Fruit fly (Drosophila melanogaster): Measurements from ENCODE around the gene CG12541.

CG12541 gene

DNA sequence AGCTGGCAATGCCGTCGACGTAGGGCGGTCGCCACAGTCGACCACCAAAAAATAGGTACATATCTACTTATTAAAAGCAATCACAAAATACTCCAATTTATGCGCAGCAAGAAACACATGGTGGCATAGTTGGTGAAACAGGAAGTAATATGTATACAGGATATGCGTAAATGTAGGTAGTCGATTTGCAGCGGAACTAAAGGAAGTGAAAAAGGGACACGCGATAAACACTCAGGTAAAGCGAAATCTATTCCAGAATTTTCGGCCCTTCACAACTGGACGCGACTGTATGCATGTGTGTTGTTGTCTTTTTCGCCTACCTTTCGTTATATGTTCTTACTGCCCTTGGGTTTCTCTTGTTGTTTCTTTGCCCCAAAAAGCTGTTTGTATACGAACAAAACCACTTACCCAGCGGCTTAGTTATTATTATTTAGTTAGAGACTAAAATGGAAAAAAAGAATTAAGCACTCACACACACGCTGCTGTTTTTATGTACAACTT is 30.7 kb upstream of the CG12541 start (continued):
- no peak for TF ChIP-seq sima (GFP tag; optimal IDR thresholded peaks at IDR 0.05)
- peak; percentile 63; the same call in 1 of the 2 replicates for TF ChIP-seq CG5953 (GFP tag; IDR thresholded peaks at IDR 0.05)
- peak; percentile 76 for TF ChIP-seq fd3F (GFP tag; optimal IDR thresholded peaks at IDR 0.05)
- TF ChIP-seq Myb (GFP tag; optimal IDR thresholded peaks at IDR 0.05) = peak; percentile 66
- TF ChIP-seq Abd-B (GFP tag; optimal IDR thresholded peaks at IDR 0.05) = peak; percentile 69
- peak; percentile 61 for TF ChIP-seq stc (GFP tag; IDR thresholded peaks at IDR 0.05)
- peak; percentile 71 for TF ChIP-seq ems (GFP tag; optimal IDR thresholded peaks at IDR 0.05)
- peak; percentile 56 for TF ChIP-seq ssp (GFP tag; IDR thresholded peaks at IDR 0.05)
- peak; percentile 91 for TF ChIP-seq CG13296 (GFP tag; optimal IDR thresholded peaks at IDR 0.05)
- no peak; the same call in 1 of the 2 replicates for TF ChIP-seq Poxn (GFP tag; IDR thresholded peaks at IDR 0.05)
- TF ChIP-seq gt (GFP tag; IDR thresholded peaks at IDR 0.05) = no peak
- TF ChIP-seq PHDP (tag; optimal IDR thresholded peaks at IDR 0.05) = peak; percentile 85
- peak; percentile 57; the same call in 2 of the 3 replicates for TF ChIP-seq otp (GFP tag; IDR thresholded peaks at IDR 0.05)
- TF ChIP-seq CG6854 (GFP tag; optimal IDR thresholded peaks at IDR 0.05) = peak; percentile 80
- TF ChIP-seq hb (GFP tag; IDR thresholded peaks at IDR 0.05; ENCODE audit: partially characterized antibody) = no peak
- peak; percentile 79 for TF ChIP-seq CG7786 (GFP tag; optimal IDR thresholded peaks at IDR 0.05)
- peak; percentile 93 for TF ChIP-seq CG15073 (GFP tag; optimal IDR thresholded peaks at IDR 0.05)
- 0 out of 3 replicates have a peak, but pooled peaks have one; percentile 39 for TF ChIP-seq jigr1 (GFP tag; IDR thresholded peaks at IDR 0.05)
- TF ChIP-seq CG1529 (GFP tag; optimal IDR thresholded peaks at IDR 0.05) = peak; percentile 73
- TF ChIP-seq CG10431 (GFP tag; optimal IDR thresholded peaks at IDR 0.05) = peak; percentile 6
- TF ChIP-seq CG15696 (tag; optimal IDR thresholded peaks at IDR 0.05) = peak; percentile 80
- TF ChIP-seq CG31441 (GFP tag; IDR thresholded peaks at IDR 0.05) = peak; percentile 83
- TF ChIP-seq gcm2 (GFP tag; optimal IDR thresholded peaks at IDR 0.05) = peak; percentile 77
- TF ChIP-seq CG34422 (GFP tag; IDR thresholded peaks at IDR 0.05) = peak; percentile 55; the same call in 2 of the 3 replicates
- TF ChIP-seq luna (GFP tag; optimal IDR thresholded peaks at IDR 0.05) = peak; percentile 45
- TF ChIP-seq nmo (GFP tag; optimal IDR thresholded peaks at IDR 0.05) = peak; percentile 84
- peak; percentile 59; the same call in 1 of the 2 replicates for TF ChIP-seq CG11085 (GFP tag; IDR thresholded peaks at IDR 0.05)
- TF ChIP-seq wek (GFP tag; optimal IDR thresholded peaks at IDR 0.05) = peak; percentile 66
- TF ChIP-seq CG10654 (GFP tag; optimal IDR thresholded peaks at IDR 0.05) = peak; percentile 53
- peak; percentile 79 for TF ChIP-seq CG6689 (GFP tag; IDR thresholded peaks at IDR 0.05)
- peak; percentile 66; the same call in 2 of the 3 replicates for TF ChIP-seq CG11456 (GFP tag; IDR thresholded peaks at IDR 0.05)
- peak; percentile 59 for TF ChIP-seq CG8359 (GFP tag; optimal IDR thresholded peaks at IDR 0.05; ENCODE audit: borderline replicate concordance)
- TF ChIP-seq sqz (GFP tag; optimal IDR thresholded peaks at IDR 0.05) = no peak
- TF ChIP-seq al (GFP tag; IDR thresholded peaks at IDR 0.05) = peak; percentile 63
- peak; percentile 61 for TF ChIP-seq tio (GFP tag; optimal IDR thresholded peaks at IDR 0.05)
- no peak for TF ChIP-seq h (optimal IDR thresholded peaks at IDR 0.05)
- no peak for TF ChIP-seq Elba2 (GFP tag; optimal IDR thresholded peaks at IDR 0.05)
- TF ChIP-seq NC2α (GFP tag; optimal IDR thresholded peaks at IDR 0.05) = no peak
- TF ChIP-seq Hsf (GFP tag; optimal IDR thresholded peaks at IDR 0.05) = peak; percentile 79
- no peak for TF ChIP-seq hbn (GFP tag; IDR thresholded peaks at IDR 0.05; ENCODE audit: partially characterized antibody)
- peak; percentile 50 for TF ChIP-seq MTF-1 (GFP tag; optimal IDR thresholded peaks at IDR 0.05; ENCODE audit: borderline replicate concordance)
- peak; percentile 12 for TF ChIP-seq grn (GFP tag; optimal IDR thresholded peaks at IDR 0.05)
- TF ChIP-seq ap (GFP tag; IDR thresholded peaks at IDR 0.05) = 0 out of 2 replicates have a peak, but pooled peaks have one; percentile 29
- TF ChIP-seq Ssrp (tag; optimal IDR thresholded peaks at IDR 0.05) = peak; percentile 81
- TF ChIP-seq CG16779 (GFP tag; IDR thresholded peaks at IDR 0.05) = 0 out of 2 replicates have a peak, but pooled peaks have one; percentile 47
- peak; percentile 67 for TF ChIP-seq klu (GFP tag; IDR thresholded peaks at IDR 0.05)
- TF ChIP-seq CG7745 (tag; optimal IDR thresholded peaks at IDR 0.05) = no peak
- TF ChIP-seq CG12155 (GFP tag; optimal IDR thresholded peaks at IDR 0.05) = no peak
- peak; percentile 71 for TF ChIP-seq D19B (GFP tag; optimal IDR thresholded peaks at IDR 0.05)
- peak; percentile 82 for TF ChIP-seq caup (GFP tag; optimal IDR thresholded peaks at IDR 0.05; ENCODE audit: severe bottlenecking)
- peak; percentile 74 for TF ChIP-seq Xbp1 (GFP tag; optimal IDR thresholded peaks at IDR 0.05)

Data from whole organism, embryonic.